Worm (Caenorhabditis elegans): ENCODE data around the gene T24H7.9.

Gene T24H7.9

DNA sequence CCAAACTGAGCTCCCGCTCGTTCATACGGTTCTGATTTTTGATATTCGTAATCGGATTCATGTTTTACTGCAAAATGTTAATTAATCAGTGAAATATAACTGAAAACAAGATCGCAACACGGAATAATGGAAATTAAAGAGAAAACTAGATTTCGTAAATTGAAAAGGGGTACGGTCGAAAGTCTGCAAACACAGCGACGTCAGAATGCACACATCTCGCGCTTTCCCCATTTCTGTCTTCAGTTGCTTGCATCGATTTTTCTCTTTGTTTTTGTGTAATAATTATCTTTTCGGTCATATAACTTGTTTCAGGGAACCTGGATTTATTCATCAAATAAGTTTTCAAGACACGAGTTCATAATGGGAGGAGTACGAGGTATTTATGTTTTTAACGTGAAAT is 38.4 kb downstream of the T24H7.9 start, which contains the start of the genes rbmx-2 and C30B5.2 (continued):
- TF ChIP-seq zag-1 (tag; optimal IDR thresholded peaks at IDR 0.05): no peak
- TF ChIP-seq jun-1 (tag; optimal IDR thresholded peaks at IDR 0.05): no peak
- no peak for TF ChIP-seq pag-3 (tag; optimal IDR thresholded peaks at IDR 0.05; ENCODE audit: borderline replicate concordance, insufficient read depth)
- TF ChIP-seq nhr-11 (tag; optimal IDR thresholded peaks at IDR 0.05): no peak
- TF ChIP-seq ceh-63 (GFP tag; optimal IDR thresholded peaks at IDR 0.05): no peak
- no peak for TF ChIP-seq ztf-11 (tag; optimal IDR thresholded peaks at IDR 0.05)
- no peak for TF ChIP-seq sptf-1 (tag; optimal IDR thresholded peaks at IDR 0.05)
- TF ChIP-seq zip-4 (GFP tag; optimal IDR thresholded peaks at IDR 0.05): no peak
- TF ChIP-seq blmp-1 (tag; optimal IDR thresholded peaks at IDR 0.05): peak; percentile 51
- no peak for TF ChIP-seq aly-2 (tag; optimal IDR thresholded peaks at IDR 0.05)
- TF ChIP-seq tlp-1 (tag; optimal IDR thresholded peaks at IDR 0.05): no peak
- TF ChIP-seq aha-1 (tag; optimal IDR thresholded peaks at IDR 0.05): no peak
- no peak for TF ChIP-seq nhr-47 (tag; optimal IDR thresholded peaks at IDR 0.05)
- TF ChIP-seq nhr-84 (tag; optimal IDR thresholded peaks at IDR 0.05): no peak
- TF ChIP-seq mef-2 (tag; optimal IDR thresholded peaks at IDR 0.05): no peak
- no peak for TF ChIP-seq hpl-2 (GFP tag; optimal IDR thresholded peaks at IDR 0.05)
- peak; percentile 41 for TF ChIP-seq C16A3.4 (tag; optimal IDR thresholded peaks at IDR 0.05)
- no peak for TF ChIP-seq fkh-10 (GFP tag; optimal IDR thresholded peaks at IDR 0.05)
- TF ChIP-seq nhr-71 (tag; optimal IDR thresholded peaks at IDR 0.05): peak; percentile 58
- no peak for TF ChIP-seq unc-98 (GFP tag; IDR thresholded peaks at IDR 0.05)
- no peak for TF ChIP-seq isw-1 (GFP tag; IDR thresholded peaks at IDR 0.05)
- TF ChIP-seq elt-3 (tag; optimal IDR thresholded peaks at IDR 0.05): peak in 1 of 6 experiments; percentile 37
- TF ChIP-seq hlh-4 (tag; optimal IDR thresholded peaks at IDR 0.05): no peak
- TF ChIP-seq snpc-4 (tag; optimal IDR thresholded peaks at IDR 0.05): no peak
- TF ChIP-seq nhr-237 (tag; optimal IDR thresholded peaks at IDR 0.05): no peak
- TF ChIP-seq ces-1 (GFP tag; optimal IDR thresholded peaks at IDR 0.05): no peak
- TF ChIP-seq ama-1 (optimal IDR thresholded peaks at IDR 0.05): no peak
- peak; percentile 65 to 68 for TF ChIP-seq efl-1 (optimal IDR thresholded peaks at IDR 0.05)
- peak; percentile 66 to 95 for TF ChIP-seq efl-1 (GFP tag; optimal IDR thresholded peaks at IDR 0.05 in 1 of 2)
- no peak for TF ChIP-seq mdl-1 (tag; optimal IDR thresholded peaks at IDR 0.05)
- TF ChIP-seq pqm-1 (tag; optimal IDR thresholded peaks at IDR 0.05): no peak
- TF ChIP-seq skn-1 (tag; optimal IDR thresholded peaks at IDR 0.05): peak; percentile 13

ce11 chrII:6192484-6192883 is 42.8 kb downstream of the T24H7.9 start, which contains the start of gene cpb-2:
Gene cpb-2 (plus strand): TSS chrII:6192784.
- no peak for TF ChIP-seq sox-4 (tag; optimal IDR thresholded peaks at IDR 0.05)
- TF ChIP-seq tlp-1 (tag; optimal IDR thresholded peaks at IDR 0.05): no peak
- no peak for TF ChIP-seq Y116A8C.19 (tag; optimal IDR thresholded peaks at IDR 0.05; ENCODE audit: borderline replicate concordance)
- no peak for TF ChIP-seq ceh-88 (GFP tag; IDR thresholded peaks at IDR 0.05)
- no peak for TF ChIP-seq C16A3.4 (tag; optimal IDR thresholded peaks at IDR 0.05)
- no peak for TF ChIP-seq elt-2 (tag; optimal IDR thresholded peaks at IDR 0.05)
- no peak for TF ChIP-seq aly-2 (tag; optimal IDR thresholded peaks at IDR 0.05)
- no peak for TF ChIP-seq nhr-77 (tag; optimal IDR thresholded peaks at IDR 0.05)
- no peak for TF ChIP-seq nhr-90 (tag; optimal IDR thresholded peaks at IDR 0.05; ENCODE audit: poor library complexity)
- TF ChIP-seq pag-3 (tag; optimal IDR thresholded peaks at IDR 0.05; ENCODE audit: borderline replicate concordance, insufficient read depth): no peak
- no peak for TF ChIP-seq mdl-1 (tag; optimal IDR thresholded peaks at IDR 0.05)
- TF ChIP-seq egl-27 (tag; optimal IDR thresholded peaks at IDR 0.05): no peak
- TF ChIP-seq unc-62 (GFP tag; optimal IDR thresholded peaks at IDR 0.05): no peak
- no peak for TF ChIP-seq sup-37 (GFP tag; optimal IDR thresholded peaks at IDR 0.05)

DNA sequence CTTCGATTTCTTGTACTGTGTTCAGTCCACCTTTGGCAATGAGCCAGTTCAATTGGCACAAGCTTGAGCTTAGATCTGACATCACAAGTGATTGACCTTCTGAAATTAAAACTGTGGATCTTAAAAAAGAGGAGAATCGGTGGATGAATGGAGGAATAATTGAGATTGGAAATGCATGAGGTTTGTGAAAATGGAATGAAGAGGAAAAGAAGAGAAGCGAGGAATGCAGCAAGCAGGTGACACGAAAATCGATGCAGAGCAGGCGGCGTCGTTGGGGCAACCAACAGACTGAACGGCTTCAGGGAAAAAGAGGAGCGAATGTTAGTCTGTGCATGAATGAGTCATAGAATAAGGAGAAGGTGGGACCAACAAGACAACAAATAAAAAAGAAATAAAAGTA is 44.0 kb downstream of the T24H7.9 start, which contains the start of gene fkh-8:
Gene fkh-8 (minus strand): TSS at position 101 of the 400 bp plus-strand sequence.
- TF ChIP-seq lin-35 (GFP tag; optimal IDR thresholded peaks at IDR 0.05) (no peak), swsn-7 (tag; optimal IDR thresholded peaks at IDR 0.05) (no peak), dsc-1 (tag; optimal IDR thresholded peaks at IDR 0.05) (no peak), dpl-1 (GFP tag; optimal IDR thresholded peaks at IDR 0.05) (no peak), lin-39 (tag; optimal IDR thresholded peaks at IDR 0.05) (no peak), mef-2 (tag; optimal IDR thresholded peaks at IDR 0.05) (no peak), nhr-12 (tag; optimal IDR thresholded peaks at IDR 0.05) (no peak), efl-1 (optimal IDR thresholded peaks at IDR 0.05) (no peak), efl-1 (GFP tag; optimal IDR thresholded peaks at IDR 0.05 in 1 of 2) (peak in 1 of 2 experiments; percentile 36), lin-14 (GFP tag; optimal IDR thresholded peaks at IDR 0.05) (peak; percentile 4)

All from whole organism, L1 larva.